Worm (Caenorhabditis elegans) whole organism, late embryonic: ENCODE data around the gene Y113G7A.22.

ENCODE experiments used
- C08G9.2 ChIP-seq: sonication (generic microtip); optimal IDR thresholded peaks from 2 replicates; lab custom pipeline; 2016; ENCODE audit warnings: mild to moderate bottlenecking, missing genetic modification characterization, moderate library complexity, missing compliant biosample characterization
- C38D4.7 ChIP-seq: fragments of 200-800 bp; sonication (Bioruptor generic); optimal IDR thresholded peaks from 2 replicates; lab custom pipeline; 2018; ENCODE audit warnings: mild to moderate bottlenecking, missing genetic modification characterization, moderate library complexity, missing compliant biosample characterization
- Y22D7AL.16 ChIP-seq: sonication (generic microtip); optimal IDR thresholded peaks from 2 replicates; lab custom pipeline; 2016; ENCODE audit warnings: missing genetic modification characterization, missing compliant biosample characterization
- ahr-1 ChIP-seq: sonication (generic microtip); optimal IDR thresholded peaks from 2 replicates; lab custom pipeline; 2016; ENCODE audit warnings: missing genetic modification characterization, missing compliant biosample characterization
- ama-1 ChIP-seq: fragments of 150-350 bp; optimal IDR thresholded peaks from 2 replicates; lab custom pipeline; 2014
- ceh-18 ChIP-seq: sonication (generic microtip); optimal IDR thresholded peaks from 2 replicates; lab custom pipeline; 2016; ENCODE audit warnings: missing genetic modification characterization, missing compliant biosample characterization
- ceh-19 ChIP-seq: fragments of 200-800 bp; sonication (Bioruptor generic); optimal IDR thresholded peaks from 2 replicates; lab custom pipeline; 2018; ENCODE audit warnings: mild to moderate bottlenecking, missing genetic modification characterization, missing compliant biosample characterization
- ceh-22 ChIP-seq: sonication (generic microtip); optimal IDR thresholded peaks from 2 replicates; lab custom pipeline; 2017; ENCODE audit warnings: missing biosample characterization, missing genetic modification characterization
- ceh-24 ChIP-seq: sonication (generic microtip); optimal IDR thresholded peaks from 2 replicates; lab custom pipeline; 2016; ENCODE audit warnings: mild to moderate bottlenecking, missing genetic modification characterization, missing compliant biosample characterization
- ceh-34 ChIP-seq: sonication (generic microtip); optimal IDR thresholded peaks from 2 replicates; lab custom pipeline; 2016; ENCODE audit warnings: mild to moderate bottlenecking, missing genetic modification characterization, missing compliant biosample characterization
- ceh-48 ChIP-seq: sonication (generic microtip); optimal IDR thresholded peaks from 2 replicates; lab custom pipeline; 2016; ENCODE audit warnings: missing genetic modification characterization, inconsistent platforms, missing compliant biosample characterization
- ceh-9 ChIP-seq: sonication (generic microtip); optimal IDR thresholded peaks from 2 replicates; lab custom pipeline; 2016; ENCODE audit warnings: mild to moderate bottlenecking, missing genetic modification characterization, inconsistent platforms, missing compliant biosample characterization
- elt-2 ChIP-seq: sonication (generic microtip); optimal IDR thresholded peaks from 2 replicates; lab custom pipeline; 2016; ENCODE audit warnings: missing genetic modification reagents, missing genetic modification characterization, missing compliant biosample characterization
- elt-4 ChIP-seq: sonication (generic microtip); optimal IDR thresholded peaks from 2 replicates; lab custom pipeline; 2016; ENCODE audit warnings: missing genetic modification characterization, missing compliant biosample characterization
- eyg-1 ChIP-seq: sonication (generic microtip); optimal IDR thresholded peaks from 2 replicates; lab custom pipeline; 2016; ENCODE audit warnings: missing genotype, missing genetic modification characterization, missing compliant biosample characterization
- fax-1 ChIP-seq: sonication (generic microtip); optimal IDR thresholded peaks from 2 replicates; lab custom pipeline; 2016; ENCODE audit warnings: missing genotype, missing genetic modification characterization, missing compliant biosample characterization
- fkh-10 ChIP-seq: fragments of 150-350 bp; optimal IDR thresholded peaks from 2 replicates; lab custom pipeline; 2014; ENCODE audit warnings: missing biosample characterization, missing genetic modification reagents, missing genetic modification characterization
- gmeb-2 ChIP-seq: sonication (generic microtip); optimal IDR thresholded peaks from 2 replicates; lab custom pipeline; 2016; ENCODE audit warnings: missing genetic modification characterization, inconsistent platforms, missing compliant biosample characterization
- hlh-15 ChIP-seq: sonication (generic microtip); optimal IDR thresholded peaks from 2 replicates; lab custom pipeline; 2016; ENCODE audit warnings: missing genetic modification characterization, missing compliant biosample characterization
- hlh-30 ChIP-seq: sonication (generic microtip); optimal IDR thresholded peaks from 2 replicates; lab custom pipeline; 2017; ENCODE audit warnings: antibody characterized with exemption, missing genetic modification characterization, missing compliant biosample characterization; ENCODE audit not compliant: insufficient read depth
- hlh-6 ChIP-seq: sonication (generic microtip); optimal IDR thresholded peaks from 2 replicates; lab custom pipeline; 2016; ENCODE audit warnings: missing genotype, missing genetic modification characterization, missing compliant biosample characterization
- hlh-8 ChIP-seq: sonication (generic microtip); optimal IDR thresholded peaks from 2 replicates; lab custom pipeline; 2016; ENCODE audit warnings: missing genotype, missing genetic modification characterization, missing compliant biosample characterization
- lim-6 ChIP-seq: sonication (generic microtip); optimal IDR thresholded peaks from 2 replicates; lab custom pipeline; 2016; ENCODE audit warnings: missing genetic modification characterization, missing compliant biosample characterization
- lin-11 ChIP-seq: fragments of 200-800 bp; sonication (Bioruptor generic); optimal IDR thresholded peaks from 2 replicates; lab custom pipeline; 2018; ENCODE audit warnings: mild to moderate bottlenecking, missing genetic modification characterization, missing compliant biosample characterization
- madf-2 ChIP-seq: sonication (generic microtip); optimal IDR thresholded peaks from 2 replicates; lab custom pipeline; 2017; ENCODE audit warnings: missing genetic modification characterization, missing compliant biosample characterization
- mec-3 ChIP-seq: sonication (generic microtip); optimal IDR thresholded peaks from 2 replicates; lab custom pipeline; 2016; ENCODE audit warnings: borderline replicate concordance, missing genetic modification characterization, missing compliant biosample characterization
- nfya-1 ChIP-seq: sonication (generic microtip); optimal IDR thresholded peaks from 2 replicates; lab custom pipeline; 2017; ENCODE audit warnings: missing genetic modification characterization, mild to moderate bottlenecking, missing compliant biosample characterization, antibody characterized with exemption, moderate library complexity
- nhr-11 ChIP-seq: fragments of 150-350 bp; optimal IDR thresholded peaks from 2 replicates; lab custom pipeline; 2014; ENCODE audit warnings: missing biosample characterization, missing genetic modification characterization
- nhr-232 ChIP-seq: sonication (generic microtip); optimal IDR thresholded peaks from 2 replicates; lab custom pipeline; 2016; ENCODE audit warnings: missing genetic modification characterization, missing compliant biosample characterization
- npax-4 ChIP-seq: sonication (generic microtip); optimal IDR thresholded peaks from 2 replicates; lab custom pipeline; 2016; ENCODE audit warnings: missing genetic modification characterization, missing compliant biosample characterization
- odd-2 ChIP-seq: sonication (generic microtip); optimal IDR thresholded peaks from 2 replicates; lab custom pipeline; 2017; ENCODE audit warnings: antibody characterized with exemption, mild to moderate bottlenecking, missing genetic modification characterization, missing compliant biosample characterization
- pag-3 ChIP-seq: sonication (generic microtip); optimal IDR thresholded peaks from 2 replicates; lab custom pipeline; 2016; ENCODE audit warnings: missing compliant biosample characterization, missing genetic modification characterization, borderline replicate concordance
- pat-9 ChIP-seq: fragments of 200-800 bp; sonication (Bioruptor generic); optimal IDR thresholded peaks from 2 replicates; lab custom pipeline; 2018; ENCODE audit warnings: mild to moderate bottlenecking, missing genetic modification characterization, moderate library complexity, missing compliant biosample characterization
- pha-2 ChIP-seq: sonication (generic microtip); optimal IDR thresholded peaks from 2 replicates; lab custom pipeline; 2017; ENCODE audit warnings: mild to moderate bottlenecking, missing genetic modification characterization, missing compliant biosample characterization
- pha-4 ChIP-seq: fragments of 150-350 bp; optimal IDR thresholded peaks from 2 replicates; lab custom pipeline; 2018; ENCODE audit warnings: missing biosample characterization, missing genetic modification reagents, missing genetic modification characterization
- pqm-1 ChIP-seq: sonication (generic microtip); optimal IDR thresholded peaks from 2 replicates; lab custom pipeline; 2016; ENCODE audit warnings: missing genetic modification characterization, missing compliant biosample characterization
- rnt-1 ChIP-seq: sonication (generic microtip); optimal IDR thresholded peaks from 2 replicates; lab custom pipeline; 2016; ENCODE audit warnings: missing genetic modification characterization, missing compliant biosample characterization
- sdc-2 ChIP-seq: sonication (generic microtip); optimal IDR thresholded peaks from 2 replicates; lab custom pipeline; 2016; ENCODE audit warnings: missing genotype, missing genetic modification characterization, missing compliant biosample characterization
- tbx-2 ChIP-seq: sonication (generic microtip); optimal IDR thresholded peaks from 2 replicates; lab custom pipeline; 2016; ENCODE audit warnings: missing genetic modification characterization, missing compliant biosample characterization
- tbx-7 ChIP-seq: sonication (generic microtip); optimal IDR thresholded peaks from 2 replicates; lab custom pipeline; 2016; ENCODE audit warnings: missing genotype, missing genetic modification characterization, missing compliant biosample characterization
- unc-55 ChIP-seq: sonication (generic microtip); optimal IDR thresholded peaks from 2 replicates; lab custom pipeline; 2017; ENCODE audit warnings: missing biosample characterization, missing genetic modification reagents, missing genetic modification characterization
- unc-86 ChIP-seq: sonication (generic microtip); optimal IDR thresholded peaks from 2 replicates; lab custom pipeline; 2016; ENCODE audit warnings: missing genetic modification characterization, missing compliant biosample characterization
- zip-5 ChIP-seq: sonication (generic microtip); optimal IDR thresholded peaks from 2 replicates; lab custom pipeline; 2016; ENCODE audit warnings: missing genetic modification characterization, missing compliant biosample characterization

Gene Y113G7A.22

ce11 chrV:20135247-20135646 is at the start of gene Y113G7A.22:
Gene Y113G7A.22 (minus strand): TSS chrV:20135347.
- TF ChIP-seq Y22D7AL.16 (tag; lab: Kevin White, UChicago) (no peak), ceh-22 (tag; lab: Kevin White, UChicago) (no peak), pha-4 (no peak), elt-2 (tag; lab: Kevin White, UChicago) (no peak), hlh-15 (tag; lab: Kevin White, UChicago) (no peak), nhr-232 (tag; lab: Kevin White, UChicago) (no peak), tbx-2 (tag; lab: Kevin White, UChicago) (no peak), ama-1 (no peak), fkh-10 (GFP tag; lab: Kevin White, UChicago) (no peak), C08G9.2 (no peak), pag-3 (tag; lab: Kevin White, UChicago) (no peak), nfya-1 (no peak)

ce11 chrV:20182311-20182710 is 47.2 kb upstream of the Y113G7A.22 start:
- TF ChIP-seq elt-4 (tag; lab: Kevin White, UChicago) (no peak), gmeb-2 (no peak), madf-2 (tag; lab: Kevin White, UChicago) (no peak), sdc-2 (tag; lab: Kevin White, UChicago) (no peak), ceh-19 (GFP tag; lab: Kevin White, UChicago) (no peak), lim-6 (tag; lab: Kevin White, UChicago) (no peak), elt-2 (tag; lab: Kevin White, UChicago) (no peak), nfya-1 (no peak), npax-4 (tag; lab: Kevin White, UChicago) (no peak), nhr-11 (tag; lab: Kevin White, UChicago) (no peak), ceh-48 (tag; lab: Kevin White, UChicago) (no peak), pag-3 (tag; lab: Kevin White, UChicago) (no peak), hlh-8 (tag; lab: Kevin White, UChicago) (no peak), nhr-232 (tag; lab: Kevin White, UChicago) (no peak), pqm-1 (tag; lab: Kevin White, UChicago) (no peak)

- TF ChIP-seq pat-9 (tag; lab: Kevin White, UChicago) (no peak), C38D4.7 (GFP tag; lab: Kevin White, UChicago) (no peak), hlh-8 (tag; lab: Kevin White, UChicago) (no peak), ceh-34 (no peak), odd-2 (tag; lab: Kevin White, UChicago) (no peak), fkh-10 (GFP tag; lab: Kevin White, UChicago) (no peak), tbx-7 (no peak), ceh-22 (tag; lab: Kevin White, UChicago) (no peak), unc-55 (GFP tag; lab: Kevin White, UChicago) (no peak), ceh-24 (tag; lab: Kevin White, UChicago) (no peak), pag-3 (tag; lab: Kevin White, UChicago) (no peak), Y22D7AL.16 (tag; lab: Kevin White, UChicago) (no peak), elt-4 (tag; lab: Kevin White, UChicago) (no peak), hlh-30 (no peak), ceh-9 (tag; lab: Kevin White, UChicago) (no peak), unc-86 (tag; lab: Kevin White, UChicago) (no peak), lin-11 (tag; lab: Kevin White, UChicago) (no peak)
Measured at ce11 chrV:20171941-20172340, 36.8 kb upstream of the Y113G7A.22 start, which contains the start of gene srw-39. Gene srw-39 (minus strand): TSS chrV:20172041.

- TF ChIP-seq eyg-1 (tag; lab: Kevin White, UChicago) (no peak), hlh-6 (tag; lab: Kevin White, UChicago) (no peak), tbx-7 (no peak), ceh-18 (tag; lab: Kevin White, UChicago) (no peak), pqm-1 (tag; lab: Kevin White, UChicago) (no peak), Y22D7AL.16 (tag; lab: Kevin White, UChicago) (no peak), zip-5 (tag; lab: Kevin White, UChicago) (no peak), C08G9.2 (no peak), mec-3 (tag; lab: Kevin White, UChicago) (no peak), rnt-1 (tag; lab: Kevin White, UChicago) (no peak), ceh-24 (tag; lab: Kevin White, UChicago) (no peak), unc-86 (tag; lab: Kevin White, UChicago) (no peak), pat-9 (tag; lab: Kevin White, UChicago) (no peak), nfya-1 (no peak), pag-3 (tag; lab: Kevin White, UChicago) (no peak), pha-2 (tag; lab: Kevin White, UChicago) (no peak), ahr-1 (tag; lab: Kevin White, UChicago) (no peak), sdc-2 (tag; lab: Kevin White, UChicago) (no peak), fax-1 (tag; lab: Kevin White, UChicago) (no peak)
Measured at ce11 chrV:20165808-20166207, 30.7 kb upstream of the Y113G7A.22 start.
